Worm (Caenorhabditis elegans): ENCODE data around the gene C35B1.3.
"Not testable (repeated sequence)": the region's sequence is repeated elsewhere in the genome, so short reads cannot be mapped to it uniquely, and the experiment has no call there.

DNA sequence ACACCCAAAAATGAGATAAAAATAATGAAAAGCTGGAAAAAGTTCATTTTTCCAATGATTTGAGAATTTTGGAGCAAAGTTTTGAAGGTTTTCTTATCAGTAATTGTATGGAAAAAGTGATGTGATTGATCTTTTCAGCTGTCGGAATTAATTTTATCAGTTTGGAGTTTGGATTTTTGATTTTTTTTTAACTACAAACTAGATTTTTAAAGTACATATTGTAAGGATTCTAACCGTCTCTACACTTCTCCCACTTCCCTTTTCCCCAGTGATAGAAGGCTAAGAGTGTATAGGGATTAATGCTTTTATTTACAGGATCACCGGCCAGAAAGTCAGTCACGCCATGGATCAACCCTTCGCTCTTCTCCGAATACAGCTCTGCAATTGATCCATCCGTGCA lies 44.7 kb downstream of the C35B1.3 start, which contains the start of gene F49F1.7:
- TF ChIP-seq egrh-3 (GFP tag; IDR thresholded peaks at IDR 0.05); pha-4 (tag; optimal IDR thresholded peaks at IDR 0.05); snpc-4 (GFP tag; optimal IDR thresholded peaks at IDR 0.05); snpc-4 (tag; optimal IDR thresholded peaks at IDR 0.05); B0019.2 (GFP tag; conservative IDR thresholded peaks at IDR 0.05); snpc-1.3 (tag; optimal IDR thresholded peaks at IDR 0.05; ENCODE audit: insufficient read depth); F23B12.7 (tag; optimal IDR thresholded peaks at IDR 0.05; ENCODE audit: insufficient read depth); Y79H2A.3 (GFP tag; conservative IDR thresholded peaks at IDR 0.05); dox-1 (GFP tag; IDR thresholded peaks at IDR 0.05); ceh-40 (GFP tag; IDR thresholded peaks at IDR 0.05); hmg-1.2 (GFP tag; IDR thresholded peaks at IDR 0.05): not testable (repeated sequence)

Measured in whole organism, young adult.